Worm (Caenorhabditis elegans) whole organism, mixed stage, embryonic: Measurements from ENCODE around the gene oac-48.
A peak's percentile ranks its signal among the peaks of the same experiment; 100 is the strongest.

Experiments used
- cnd-1 ChIP-seq: fragments of 200-800 bp; sonication (Bioruptor generic); optimal IDR thresholded peaks from 2 replicates; lab custom pipeline; 2018; ENCODE audit warnings: mild to moderate bottlenecking, missing genetic modification characterization, missing compliant biosample characterization
- lsy-2 ChIP-seq: fragments of 150-350 bp; optimal IDR thresholded peaks from 2 replicates; lab custom pipeline; 2014; ENCODE audit warnings: missing biosample characterization, missing genetic modification characterization

DNA sequence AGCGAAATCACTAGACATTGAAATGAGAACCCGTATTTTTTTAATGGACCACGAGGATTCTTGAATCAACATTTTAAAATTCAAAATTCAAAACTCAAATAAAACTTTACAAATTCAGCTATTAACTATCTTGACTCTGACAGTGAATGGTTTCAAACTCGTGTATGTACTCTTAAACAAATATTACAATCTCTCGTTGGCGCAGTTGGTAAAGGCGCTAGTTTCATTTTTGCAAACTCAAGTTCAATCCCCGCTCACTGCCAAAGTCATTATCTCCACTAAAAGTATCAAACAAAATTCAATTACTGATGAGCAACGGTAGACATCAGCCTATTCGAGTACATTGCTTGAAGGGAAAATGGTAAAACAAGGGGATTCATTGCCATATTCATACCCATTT lies 27.9 kb downstream of the oac-48 start:
- TF ChIP-seq lsy-2 (tag; lab: Kevin White, UChicago) (no peak), cnd-1 (peak; percentile 6)
